Worm (Caenorhabditis elegans) whole organism, L4 larva: ENCODE measurements around the gene F55F10.3.
A peak's percentile ranks its signal among the peaks of the same experiment; 100 is the strongest.

Experiments used
- D1046.2 ChIP-seq: fragments of 200-800 bp; sonication (Bioruptor generic); IDR thresholded peaks from 2 replicates; pipeline ENCODE4 v1.3.6; 2022; ENCODE audit warnings: missing genetic modification characterization, missing compliant biosample characterization
- F44E2.7 ChIP-seq: fragments of 200-800 bp; sonication (Bioruptor generic); IDR thresholded peaks from 2 replicates; pipeline ENCODE4 v2.1.2; 2022; ENCODE audit warnings: missing genetic modification characterization, missing compliant biosample characterization
- F49E8.2 ChIP-seq: sonication (generic microtip); optimal IDR thresholded peaks from 2 replicates; lab custom pipeline; 2016; ENCODE audit warnings: missing compliant biosample characterization, mild to moderate bottlenecking, missing genetic modification characterization, borderline replicate concordance
- R02D3.7 ChIP-seq: fragments of 150-350 bp; sonication (generic microtip); optimal IDR thresholded peaks from 3 replicates; lab custom pipeline; 2014; ENCODE audit warnings: missing biosample characterization, missing genetic modification characterization
- T26A8.4 ChIP-seq: fragments of 200-800 bp; sonication (Bioruptor generic); IDR thresholded peaks from 2 replicates; pipeline ENCODE4 v1.3.6; 2022; ENCODE audit warnings: missing genetic modification characterization, missing compliant biosample characterization
- Y105C5A.15 ChIP-seq: fragments of 200-800 bp; sonication (Bioruptor generic); IDR thresholded peaks from 2 replicates; pipeline ENCODE4 v1.3.6; 2022; ENCODE audit warnings: missing genetic modification characterization, missing compliant biosample characterization
- ZK337.2 ChIP-seq: fragments of 200-800 bp; sonication (Bioruptor generic); IDR thresholded peaks from 2 replicates; pipeline ENCODE4 v1.3.6; 2022; ENCODE audit warnings: missing genetic modification reagents, missing genetic modification characterization, missing compliant biosample characterization
- aha-1 ChIP-seq: fragments of 150-350 bp; peaks from one replicate; lab custom pipeline; 2014; ENCODE audit warnings: missing biosample characterization, missing genetic modification characterization
- ceh-28 ChIP-seq: fragments of 150-350 bp; optimal IDR thresholded peaks from 2 replicates; lab custom pipeline; 2014; ENCODE audit warnings: missing biosample characterization, missing genetic modification reagents, missing genetic modification characterization
- cey-2 ChIP-seq: sonication (generic microtip); optimal IDR thresholded peaks from 3 replicates; lab custom pipeline; 2017; ENCODE audit warnings: missing genetic modification characterization, mild to moderate bottlenecking, missing compliant biosample characterization, antibody characterized with exemption, borderline replicate concordance; ENCODE audit not compliant: insufficient read depth
- daf-16 ChIP-seq, 3 experiments: sonication (generic microtip); optimal IDR thresholded peaks; 2 replicates each; lab custom pipeline; 2016 to 2017; ENCODE audit warnings: missing genetic modification characterization in 3 of 3, missing genetic modification reagents in 3 of 3, mild to moderate bottlenecking in 2 of 3, missing compliant biosample characterization in 2 of 3, missing biosample characterization in 1 of 3, moderate library complexity in 1 of 3
- daf-8 ChIP-seq: fragments of 200-800 bp; sonication (Bioruptor generic); IDR thresholded peaks from 2 replicates; pipeline ENCODE4 v1.3.6; 2022; ENCODE audit warnings: missing genetic modification characterization, missing compliant biosample characterization
- dpl-1 ChIP-seq: fragments of 150-350 bp; optimal IDR thresholded peaks from 2 replicates; lab custom pipeline; 2014; ENCODE audit warnings: missing biosample characterization, missing genetic modification reagents, missing genetic modification characterization
- fos-1 ChIP-seq: fragments of 150-350 bp; optimal IDR thresholded peaks from 2 replicates; lab custom pipeline; 2014; ENCODE audit warnings: missing biosample characterization, missing genetic modification characterization
- hmg-1.1 ChIP-seq: fragments of 200-800 bp; sonication (Bioruptor generic); IDR thresholded peaks from 2 replicates; pipeline ENCODE4 v1.3.6; 2022; ENCODE audit warnings: missing genetic modification reagents, missing genetic modification characterization, missing compliant biosample characterization
- lin-15B ChIP-seq: fragments of 150-350 bp; sonication (generic microtip); optimal IDR thresholded peaks from 3 replicates; lab custom pipeline; 2014; ENCODE audit warnings: missing biosample characterization, missing genetic modification characterization
- lin-29 ChIP-seq: fragments of 200-800 bp; sonication (Bioruptor generic); IDR thresholded peaks from 2 replicates; pipeline ENCODE4 v1.3.6; 2022; ENCODE audit warnings: missing genetic modification reagents, missing genetic modification characterization, missing compliant biosample characterization
- lin-38 ChIP-seq: fragments of 200-800 bp; sonication (Bioruptor generic); IDR thresholded peaks from 2 replicates; pipeline ENCODE4 v1.3.6; 2022; ENCODE audit warnings: missing genetic modification reagents, missing genetic modification characterization, missing compliant biosample characterization
- lin-39 ChIP-seq: fragments of 150-350 bp; optimal IDR thresholded peaks from 2 replicates; lab custom pipeline; 2014; ENCODE audit warnings: missing biosample characterization, missing genetic modification reagents, missing genetic modification characterization
- lir-3 ChIP-seq: sonication (generic microtip); optimal IDR thresholded peaks from 2 replicates; lab custom pipeline; 2016; ENCODE audit warnings: mild to moderate bottlenecking, missing genetic modification characterization, missing compliant biosample characterization
- lsy-2 ChIP-seq, 2 experiments: fragments of 150-350 bp in 1 of 2; sonication (generic microtip) in 1 of 2; optimal IDR thresholded peaks; 2 replicates each; lab custom pipeline; 2014 to 2017; ENCODE audit warnings: missing biosample characterization in 2 of 2, missing genetic modification characterization in 2 of 2
- madf-9 ChIP-seq: fragments of 200-800 bp; sonication (Bioruptor generic); conservative IDR thresholded peaks from 2 replicates; pipeline ENCODE4 v1.3.6; 2022; ENCODE audit warnings: missing genetic modification reagents, missing genetic modification characterization, missing compliant biosample characterization
- mdl-1 ChIP-seq, 2 experiments: fragments of 150-350 bp in 1 of 2; sonication (generic microtip) in 1 of 2; optimal IDR thresholded peaks; 2 replicates each; lab custom pipeline; 2014 to 2017; ENCODE audit warnings: missing biosample characterization in 2 of 2, missing genetic modification characterization in 2 of 2
- mdt-29 ChIP-seq: fragments of 200-800 bp; sonication (Bioruptor generic); IDR thresholded peaks from 2 replicates; pipeline ENCODE4 v1.3.6; 2022; ENCODE audit warnings: missing genetic modification reagents, missing genetic modification characterization, missing compliant biosample characterization
- mep-1 ChIP-seq: fragments of 150-350 bp; sonication (generic microtip); optimal IDR thresholded peaks from 3 replicates; lab custom pipeline; 2014; ENCODE audit warnings: missing biosample characterization, missing genetic modification characterization
- mes-2 ChIP-seq: sonication (generic microtip); optimal IDR thresholded peaks from 2 replicates; lab custom pipeline; 2016; ENCODE audit warnings: missing genotype, mild to moderate bottlenecking, missing genetic modification characterization, missing compliant biosample characterization; ENCODE audit not compliant: poor library complexity, severe bottlenecking
- mxl-3 ChIP-seq: fragments of 200-800 bp; sonication (Bioruptor generic); optimal IDR thresholded peaks from 2 replicates; lab custom pipeline; 2018; ENCODE audit warnings: mild to moderate bottlenecking, missing genetic modification characterization, missing compliant biosample characterization
- nhr-102 ChIP-seq: sonication (generic microtip); optimal IDR thresholded peaks from 2 replicates; lab custom pipeline; 2016; ENCODE audit warnings: mild to moderate bottlenecking, missing genetic modification characterization, moderate library complexity, missing compliant biosample characterization
- nhr-11 ChIP-seq: fragments of 150-350 bp; optimal IDR thresholded peaks from 2 replicates; lab custom pipeline; 2014; ENCODE audit warnings: missing biosample characterization, missing genetic modification characterization
- nhr-111 ChIP-seq: fragments of 200-800 bp; sonication (Bioruptor generic); optimal IDR thresholded peaks from 2 replicates; lab custom pipeline; 2018; ENCODE audit warnings: mild to moderate bottlenecking, missing genetic modification characterization, missing compliant biosample characterization
- nhr-25 ChIP-seq: sonication (generic microtip); optimal IDR thresholded peaks from 2 replicates; lab custom pipeline; 2017; ENCODE audit warnings: missing genetic modification characterization, mild to moderate bottlenecking, missing compliant biosample characterization, antibody characterized with exemption, moderate library complexity, borderline replicate concordance; ENCODE audit not compliant: insufficient read depth
- nhr-48 ChIP-seq: sonication (generic microtip); optimal IDR thresholded peaks from 2 replicates; lab custom pipeline; 2016; ENCODE audit warnings: mild to moderate bottlenecking, missing genetic modification characterization, missing compliant biosample characterization
- nhr-6 ChIP-seq: fragments of 150-350 bp; optimal IDR thresholded peaks from 2 replicates; lab custom pipeline; 2014; ENCODE audit warnings: missing biosample characterization, missing genetic modification characterization
- pqm-1 ChIP-seq: sonication (generic microtip); optimal IDR thresholded peaks from 2 replicates; lab custom pipeline; 2017; ENCODE audit warnings: missing biosample characterization, missing genetic modification characterization
- set-16 ChIP-seq: fragments of 200-800 bp; sonication (Bioruptor generic); IDR thresholded peaks from 2 replicates; pipeline ENCODE4 v1.3.6; 2022; ENCODE audit warnings: missing genetic modification reagents, missing genetic modification characterization, missing compliant biosample characterization
- snpc-1.2 ChIP-seq: fragments of 200-800 bp; sonication (Bioruptor generic); IDR thresholded peaks from 2 replicates; pipeline ENCODE4 v1.3.6; 2022; ENCODE audit warnings: missing genetic modification reagents, missing genetic modification characterization, missing compliant biosample characterization
- tra-1 ChIP-seq: fragments of 200-800 bp; sonication (Bioruptor generic); IDR thresholded peaks from 2 replicates; pipeline ENCODE4 v1.3.6; 2022; ENCODE audit warnings: missing genetic modification reagents, missing genetic modification characterization, missing compliant biosample characterization
- unc-130 ChIP-seq: sonication (generic microtip); optimal IDR thresholded peaks from 2 replicates; lab custom pipeline; 2016; ENCODE audit warnings: missing genetic modification reagents, missing genetic modification characterization, missing compliant biosample characterization
- unc-39 ChIP-seq: sonication (generic microtip); optimal IDR thresholded peaks from 2 replicates; lab custom pipeline; 2017; ENCODE audit warnings: missing biosample characterization, missing genetic modification characterization
- ztf-7 ChIP-seq: fragments of 150-350 bp; optimal IDR thresholded peaks from 2 replicates; lab custom pipeline; 2014; ENCODE audit warnings: missing biosample characterization, missing genetic modification characterization

Gene F55F10.3

DNA sequence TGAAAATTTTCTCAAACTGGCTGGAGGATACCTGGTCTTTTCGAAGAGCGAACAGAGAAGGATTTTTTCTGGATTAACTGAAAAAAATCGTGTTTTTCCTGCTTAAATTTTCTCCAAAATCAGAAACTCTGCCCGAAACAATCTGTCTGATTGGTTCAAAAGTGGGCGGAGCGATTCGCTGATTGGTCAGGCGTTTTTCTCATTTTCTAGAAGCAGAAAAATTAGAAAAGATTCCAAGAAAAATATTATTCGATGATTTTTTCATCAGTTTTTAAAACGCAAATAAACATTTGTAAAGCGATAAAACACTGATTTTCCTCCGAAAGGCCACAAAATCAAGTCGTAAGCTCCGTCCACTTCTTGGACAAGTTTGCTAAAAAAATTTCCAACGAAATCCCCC, 39.1 kb downstream of the F55F10.3 start:
- no peak for TF ChIP-seq snpc-1.2 (GFP tag; lab: Robert Waterston, UW)
- TF ChIP-seq cey-2 (tag; lab: Kevin White, UChicago) = no peak
- TF ChIP-seq fos-1 = no peak
- TF ChIP-seq lir-3 (tag; lab: Kevin White, UChicago) = no peak
- no peak for TF ChIP-seq ceh-28 (tag; lab: Kevin White, UChicago)
- no peak for TF ChIP-seq madf-9
- no peak for TF ChIP-seq lin-15B (tag; lab: Kevin White, UChicago)
- no peak for TF ChIP-seq nhr-111
- no peak for TF ChIP-seq nhr-48 (tag; lab: Kevin White, UChicago)
- TF ChIP-seq mes-2 (tag; lab: Kevin White, UChicago) = no peak
- TF ChIP-seq D1046.2 (GFP tag; lab: Robert Waterston, UW) = no peak
- TF ChIP-seq mdt-29 (GFP tag; lab: Robert Waterston, UW) = no peak

DNA sequence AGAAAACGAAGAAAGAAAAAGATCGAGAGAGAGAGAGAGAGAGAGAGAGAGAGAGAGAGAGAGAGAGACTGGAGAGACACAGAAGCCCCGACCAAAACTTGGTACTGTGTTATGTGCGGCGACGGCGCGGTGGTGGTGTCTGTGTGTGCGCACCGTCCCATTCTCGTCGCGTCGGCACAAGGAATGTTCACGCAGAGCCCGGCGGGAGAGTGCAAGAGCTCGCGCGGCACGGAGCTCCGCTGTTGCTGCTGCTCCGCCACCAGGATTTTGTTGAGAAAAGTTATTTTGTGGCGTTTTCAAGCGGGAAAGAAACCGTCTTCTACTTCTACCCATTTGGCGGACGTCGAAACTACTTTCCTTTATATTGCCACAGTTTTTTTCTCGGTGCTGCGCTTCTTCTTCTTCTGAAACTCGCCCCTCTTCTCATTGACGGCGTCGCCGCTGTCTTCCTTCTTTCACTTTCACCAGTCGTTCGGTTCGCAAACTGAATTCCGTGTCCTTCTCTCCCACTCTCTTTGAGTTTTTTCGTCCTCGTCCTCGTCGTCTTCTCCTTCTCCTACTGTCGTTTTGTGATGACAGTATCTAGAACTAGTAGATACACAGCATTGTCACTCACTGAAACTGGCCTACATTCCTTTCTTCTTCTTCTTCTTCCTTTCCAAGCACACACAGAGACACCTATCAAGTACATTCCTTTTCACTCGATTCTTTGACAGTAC, 39.8 kb downstream of the F55F10.3 start:
- TF ChIP-seq set-16 (peak; percentile 95), nhr-6 (tag; lab: Kevin White, UChicago) (no peak), daf-16 (GFP tag; optimal IDR thresholded peaks at IDR 0.05; lab: Kevin White, UChicago) (no peak), daf-16 (tag; optimal IDR thresholded peaks at IDR 0.05; lab: Kevin White, UChicago) (peak; percentile 3), F44E2.7 (GFP tag; lab: Robert Waterston, UW) (0 out of 2 replicates have a peak, but pooled peaks have one; percentile 36), daf-8 (no peak), unc-39 (tag; lab: Kevin White, UChicago) (no peak), madf-9 (0 out of 2 replicates have a peak, but pooled peaks have one; percentile 13), lin-38 (GFP tag; lab: Robert Waterston, UW) (peak; percentile 18), nhr-25 (tag; lab: Kevin White, UChicago) (peak; percentile 1), mes-2 (tag; lab: Kevin White, UChicago) (no peak), pqm-1 (tag; lab: Kevin White, UChicago) (no peak), ZK337.2 (GFP tag; lab: Robert Waterston, UW) (no peak), F49E8.2 (tag; lab: Kevin White, UChicago) (no peak), mxl-3 (peak; percentile 29)

DNA sequence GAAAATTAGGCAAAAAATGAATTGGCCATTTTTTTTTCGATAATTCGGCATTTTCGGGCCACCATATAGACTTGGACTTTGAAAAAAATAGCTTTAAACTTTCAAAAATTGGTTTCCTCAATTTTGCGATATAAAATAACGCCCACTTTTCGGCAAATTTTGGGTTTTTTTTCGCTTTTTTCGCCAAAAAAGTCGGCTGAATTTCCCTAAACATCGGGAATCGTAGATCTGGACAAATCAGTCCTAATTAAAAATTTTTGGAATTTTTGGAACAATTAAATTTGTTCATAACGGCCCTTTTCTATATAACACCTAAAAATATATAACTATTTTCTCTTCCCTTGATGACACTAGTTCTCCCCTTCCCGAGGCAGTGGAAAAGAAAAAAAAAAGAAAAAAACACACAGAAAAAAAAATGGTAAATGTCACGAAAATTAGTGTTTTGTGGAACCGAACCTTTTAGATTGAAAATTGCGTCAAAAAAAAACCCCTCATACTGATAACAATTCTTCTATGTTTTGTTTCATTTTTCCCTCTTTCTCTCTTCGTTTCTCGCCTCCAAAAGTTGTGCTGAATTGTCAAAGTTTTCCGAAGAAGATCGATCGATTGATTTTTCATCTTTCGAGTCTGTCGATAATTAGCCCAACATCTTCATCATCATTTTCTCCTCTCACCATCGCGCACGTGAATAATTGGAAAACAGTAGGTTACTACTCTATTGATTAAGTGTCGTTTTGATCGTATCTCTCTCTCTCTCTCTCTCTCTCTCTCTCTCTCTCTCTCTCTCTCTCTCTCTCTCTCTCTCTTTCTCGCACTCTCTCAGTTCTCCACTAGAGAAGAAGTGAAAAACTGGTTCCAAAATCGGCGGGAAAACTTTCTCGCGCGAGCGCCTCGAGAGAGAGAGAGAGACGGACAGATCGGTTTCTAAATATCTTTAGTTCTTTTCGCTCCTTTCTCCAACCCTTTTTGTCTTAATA, 40.9 kb downstream of the F55F10.3 start, which contains the start of gene Y24D9A.6:
Y24D9A.6 (minus strand) TSS at position 51 of the 977 bp plus-strand sequence.
- TF ChIP-seq lsy-2 (tag; optimal IDR thresholded peaks at IDR 0.05; lab: Kevin White, UChicago) = peak in 1 of 2 experiments; percentile 61
- TF ChIP-seq mep-1 = peak; percentile 58
- TF ChIP-seq F49E8.2 (tag; lab: Kevin White, UChicago) = no peak
- TF ChIP-seq ztf-7 = no peak
- TF ChIP-seq nhr-102 (tag; lab: Kevin White, UChicago) = peak; percentile 15
- TF ChIP-seq dpl-1 (GFP tag; lab: Kevin White, UChicago) = peak; percentile 30
- no peak for TF ChIP-seq lin-39 (tag; lab: Kevin White, UChicago)
- peak; percentile 56 for TF ChIP-seq ceh-28 (tag; lab: Kevin White, UChicago)
- no peak for TF ChIP-seq nhr-11 (tag; lab: Kevin White, UChicago)
- TF ChIP-seq T26A8.4 (GFP tag; lab: Robert Waterston, UW) = 0 out of 2 replicates have a peak, but pooled peaks have one; percentile 24
- no peak for TF ChIP-seq snpc-1.2 (GFP tag; lab: Robert Waterston, UW)
- TF ChIP-seq cey-2 (tag; lab: Kevin White, UChicago) = peak; percentile 23
- TF ChIP-seq nhr-25 (tag; lab: Kevin White, UChicago) = peak; percentile 91
- TF ChIP-seq unc-130 = no peak
- TF ChIP-seq aha-1 (tag; lab: Kevin White, UChicago) = peak; percentile 79
- TF ChIP-seq tra-1 (GFP tag; lab: Robert Waterston, UW) = peak; percentile 35; the same call in 1 of the 2 replicates
- no peak for TF ChIP-seq daf-16 (GFP tag; optimal IDR thresholded peaks at IDR 0.05; lab: Kevin White, UChicago)
- TF ChIP-seq daf-16 (tag; optimal IDR thresholded peaks at IDR 0.05; lab: Kevin White, UChicago) = peak; percentile 3
- peak; percentile 13; the same call in 1 of the 2 replicates for TF ChIP-seq lin-38 (GFP tag; lab: Robert Waterston, UW)
- peak; percentile 81 for TF ChIP-seq set-16
- TF ChIP-seq mxl-3 = peak; percentile 50
- no peak for TF ChIP-seq lir-3 (tag; lab: Kevin White, UChicago)
- peak; percentile 36 for TF ChIP-seq mes-2 (tag; lab: Kevin White, UChicago)
- TF ChIP-seq lin-29 (GFP tag; lab: Robert Waterston, UW) = 0 out of 2 replicates have a peak, but pooled peaks have one; percentile 41
- peak; percentile 19 to 81 for TF ChIP-seq mdl-1 (tag; optimal IDR thresholded peaks at IDR 0.05; lab: Kevin White, UChicago)
- no peak for TF ChIP-seq R02D3.7
- no peak for TF ChIP-seq Y105C5A.15 (GFP tag; lab: Robert Waterston, UW)
- TF ChIP-seq hmg-1.1 (GFP tag; lab: Robert Waterston, UW) = peak; percentile 13; the same call in 1 of the 2 replicates
